Worm (Caenorhabditis elegans): ENCODE results near the gene glb-21.

The glb-21 gene

ce11 chrIV:10745332-10745731, 33.7 kb upstream of the glb-21 start:
- TF ChIP-seq K02D7.2 (tag; optimal IDR thresholded peaks at IDR 0.05) (no peak), ttx-3 (tag; optimal IDR thresholded peaks at IDR 0.05) (no peak), ceh-2 (tag; optimal IDR thresholded peaks at IDR 0.05) (no peak), ceh-45 (GFP tag; IDR thresholded peaks at IDR 0.05) (no peak), unc-3 (GFP tag; conservative IDR thresholded peaks at IDR 0.05) (no peak), unc-3 (tag; optimal IDR thresholded peaks at IDR 0.05) (no peak), syd-9 (tag; optimal IDR thresholded peaks at IDR 0.05) (no peak), ceh-6 (GFP tag; optimal IDR thresholded peaks at IDR 0.05) (no peak)

ce11 chrIV:10744475-10744874, 32.9 kb upstream of the glb-21 start, which contains the start of gene T25B9.3:
Gene T25B9.3 (plus strand): TSS chrIV:10744775.
- TF ChIP-seq ceh-34 (tag; optimal IDR thresholded peaks at IDR 0.05) (no peak), zip-5 (tag; optimal IDR thresholded peaks at IDR 0.05) (no peak), hlh-15 (tag; optimal IDR thresholded peaks at IDR 0.05) (no peak), sox-2 (GFP tag; IDR thresholded peaks at IDR 0.05) (no peak), ref-2 (tag; optimal IDR thresholded peaks at IDR 0.05) (no peak), tbx-2 (tag; optimal IDR thresholded peaks at IDR 0.05) (no peak), ceh-18 (tag; optimal IDR thresholded peaks at IDR 0.05) (no peak), hlh-13 (GFP tag; optimal IDR thresholded peaks at IDR 0.05) (no peak)

ce11 chrIV:10738328-10738727, 26.7 kb upstream of the glb-21 start, which contains the start of gene ssp-34:
Gene ssp-34 (minus strand): TSS chrIV:10738602.
- no peak for TF ChIP-seq pqm-1 (tag; optimal IDR thresholded peaks at IDR 0.05)
- TF ChIP-seq pat-9 (tag; optimal IDR thresholded peaks at IDR 0.05) = no peak
- no peak for TF ChIP-seq hlh-13 (GFP tag; optimal IDR thresholded peaks at IDR 0.05)

ce11 chrIV:10737011-10737553, 25.5 kb upstream of the glb-21 start, which contains the start of gene grl-21:
Gene grl-21 (plus strand): TSS chrIV:10737474.
- TF ChIP-seq lin-11 (tag; optimal IDR thresholded peaks at IDR 0.05) = no peak

ce11 chrIV:10734527-10735436, 23.2 kb upstream of the glb-21 start, which contains the start of the genes orc-5 and cyb-1:
Gene orc-5 (minus strand): TSS chrIV:10734588.
Gene cyb-1 (plus strand): TSS chrIV:10735216.
- TF ChIP-seq dve-1 (tag; optimal IDR thresholded peaks at IDR 0.05) (peak; percentile 3), hlh-30 (tag; optimal IDR thresholded peaks at IDR 0.05; ENCODE audit: insufficient read depth) (peak; percentile 62), pax-1 (tag; optimal IDR thresholded peaks at IDR 0.05) (peak; percentile 58), eyg-1 (tag; optimal IDR thresholded peaks at IDR 0.05) (no peak), ceh-48 (tag; optimal IDR thresholded peaks at IDR 0.05) (peak; percentile 66), Y22D7AL.16 (tag; optimal IDR thresholded peaks at IDR 0.05) (no peak), nfya-1 (tag; optimal IDR thresholded peaks at IDR 0.05) (peak; percentile 44), unc-42 (tag; optimal IDR thresholded peaks at IDR 0.05) (peak; percentile 23)

ce11 chrIV:10727734-10728133, 16.1 kb upstream of the glb-21 start, which contains the start of gene ZC168.2:
Gene ZC168.2 (plus strand): TSS chrIV:10728034.
- TF ChIP-seq ceh-48 (tag; optimal IDR thresholded peaks at IDR 0.05) (no peak), nfya-1 (tag; optimal IDR thresholded peaks at IDR 0.05) (no peak), ceh-31 (tag; optimal IDR thresholded peaks at IDR 0.05) (no peak), che-1 (tag; optimal IDR thresholded peaks at IDR 0.05) (no peak)

Data from whole organism, late embryonic.